Worm (Caenorhabditis elegans) whole organism, midembryonic: ENCODE data around the gene sulp-8.
A peak's percentile ranks its signal among the peaks of the same experiment; 100 is the strongest.

Source experiments
- T22C8.4 ChIP-seq: fragments of 200-800 bp; sonication (Bioruptor generic); IDR thresholded peaks from 2 replicates; pipeline ENCODE4 v1.3.6; 2022; ENCODE audit warnings: missing genetic modification characterization, missing compliant biosample characterization
- cog-1 ChIP-seq: sonication (generic microtip); optimal IDR thresholded peaks from 2 replicates; lab custom pipeline; 2016; ENCODE audit warnings: missing genetic modification characterization, missing compliant biosample characterization
- flt-1 ChIP-seq: fragments of 200-800 bp; sonication (Bioruptor generic); IDR thresholded peaks from 2 replicates; pipeline ENCODE4 v1.3.6; 2022; ENCODE audit warnings: missing genetic modification characterization, missing compliant biosample characterization
- klf-2 ChIP-seq: fragments of 200-800 bp; sonication (Bioruptor generic); conservative IDR thresholded peaks from 2 replicates; pipeline ENCODE4 v1.3.6; 2022; ENCODE audit warnings: missing genetic modification reagents, missing genetic modification characterization, missing compliant biosample characterization
- med-1 ChIP-seq: sonication (generic microtip); optimal IDR thresholded peaks from 2 replicates; lab custom pipeline; 2017; ENCODE audit warnings: missing genetic modification characterization, mild to moderate bottlenecking, missing compliant biosample characterization, antibody characterized with exemption, missing genetic modification reagents; ENCODE audit not compliant: insufficient read depth
- ref-1 ChIP-seq: fragments of 200-800 bp; sonication (Bioruptor generic); conservative IDR thresholded peaks from 2 replicates; pipeline ENCODE4 v1.3.6; 2022; ENCODE audit warnings: missing genetic modification reagents, missing genetic modification characterization, missing compliant biosample characterization
- tab-1 ChIP-seq: fragments of 200-800 bp; sonication (Bioruptor generic); IDR thresholded peaks from 2 replicates; pipeline ENCODE4 v1.3.6; 2022; ENCODE audit warnings: missing genetic modification characterization, missing compliant biosample characterization
- ztf-23 ChIP-seq: fragments of 200-800 bp; sonication (Bioruptor generic); IDR thresholded peaks from 2 replicates; pipeline ENCODE4 v1.3.6; 2022; ENCODE audit warnings: missing genetic modification reagents, missing genetic modification characterization, missing compliant biosample characterization
- ztf-29 ChIP-seq: fragments of 200-800 bp; sonication (Bioruptor generic); IDR thresholded peaks from 2 replicates; pipeline ENCODE4 v1.3.6; 2022; ENCODE audit warnings: missing genetic modification reagents, missing genetic modification characterization, missing compliant biosample characterization

sulp-8 gene

DNA sequence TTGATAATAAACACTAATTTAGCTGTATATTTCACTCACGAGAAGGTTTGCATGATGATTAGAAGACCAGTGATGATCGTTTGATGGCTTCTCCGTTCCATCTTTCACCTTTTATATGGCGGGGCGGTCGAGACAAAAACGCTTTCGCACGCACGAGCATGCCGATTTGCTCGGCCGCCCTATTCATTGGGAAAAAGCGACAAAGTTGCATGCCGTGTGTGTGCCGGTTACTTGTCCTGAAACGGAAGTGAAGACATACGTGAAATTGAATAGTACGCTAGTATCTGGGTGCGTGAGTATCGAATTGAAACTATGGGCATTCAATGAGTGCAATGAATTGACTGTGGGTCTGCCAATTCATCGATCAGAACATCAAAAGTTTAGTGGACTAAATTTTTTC lies 50.6 kb downstream of the sulp-8 start, which contains the start of gene idpc-5:
Gene idpc-5, minus strand, starts transcription at position 101 of the 400 bp plus-strand sequence.
- no peak for TF ChIP-seq tab-1 (GFP tag; lab: Robert Waterston, UW)
- TF ChIP-seq T22C8.4: no peak
- TF ChIP-seq med-1 (GFP tag; lab: Kevin White, UChicago): no peak
- no peak for TF ChIP-seq klf-2
- no peak for TF ChIP-seq ztf-23
- no peak for TF ChIP-seq flt-1 (GFP tag; lab: Robert Waterston, UW)
- no peak for TF ChIP-seq ztf-29 (GFP tag; lab: Robert Waterston, UW)
- no peak for TF ChIP-seq cog-1
- no peak for TF ChIP-seq ref-1 (GFP tag; lab: Robert Waterston, UW)

DNA sequence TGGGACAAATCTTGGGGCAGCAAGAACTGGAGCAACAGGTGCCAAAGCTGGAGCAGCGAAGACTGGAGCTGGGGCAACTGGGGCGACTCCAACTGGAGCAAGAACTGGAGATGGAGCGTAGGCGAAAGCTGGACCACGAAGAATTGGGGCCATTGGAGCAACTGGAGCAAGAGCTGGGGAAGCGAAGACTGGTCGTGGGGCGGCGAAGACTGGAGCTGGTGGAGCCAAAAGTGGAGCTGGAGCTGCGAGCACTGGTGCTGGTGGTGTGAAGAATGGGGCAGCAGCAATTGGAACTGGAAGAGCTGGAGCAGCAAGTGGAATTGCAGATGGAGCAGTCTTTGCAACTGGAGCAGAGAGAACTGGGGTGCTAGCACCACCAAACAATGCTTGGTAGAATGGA lies 51.1 kb downstream of the sulp-8 start:
- TF ChIP-seq ztf-23: 0 out of 2 replicates have a peak, but pooled peaks have one; percentile 30

DNA sequence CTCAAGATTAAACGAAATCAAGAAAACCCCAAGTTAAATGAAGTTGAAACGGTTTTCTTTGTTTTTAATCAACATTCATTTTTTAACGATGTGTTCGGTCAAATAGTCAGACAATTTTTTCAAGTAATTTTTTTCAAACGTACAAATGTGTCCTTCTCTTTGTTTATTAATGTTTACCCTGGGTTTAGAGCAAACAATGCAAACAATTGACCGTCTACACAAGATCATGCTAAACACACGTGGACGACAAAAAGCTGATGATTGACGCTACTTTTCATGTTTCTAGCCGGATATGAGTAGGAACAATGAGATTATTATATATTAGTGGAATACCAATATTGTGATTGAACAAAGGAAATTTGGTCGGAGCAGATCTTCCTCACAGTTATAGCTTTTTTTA lies 52.0 kb downstream of the sulp-8 start:
- no peak for TF ChIP-seq tab-1 (GFP tag; lab: Robert Waterston, UW)
- no peak for TF ChIP-seq ref-1 (GFP tag; lab: Robert Waterston, UW)
- TF ChIP-seq flt-1 (GFP tag; lab: Robert Waterston, UW): no peak
- no peak for TF ChIP-seq T22C8.4
- TF ChIP-seq ztf-23: no peak
- TF ChIP-seq klf-2: no peak
- TF ChIP-seq med-1 (GFP tag; lab: Kevin White, UChicago): no peak
- TF ChIP-seq ztf-29 (GFP tag; lab: Robert Waterston, UW): no peak
- no peak for TF ChIP-seq cog-1

DNA sequence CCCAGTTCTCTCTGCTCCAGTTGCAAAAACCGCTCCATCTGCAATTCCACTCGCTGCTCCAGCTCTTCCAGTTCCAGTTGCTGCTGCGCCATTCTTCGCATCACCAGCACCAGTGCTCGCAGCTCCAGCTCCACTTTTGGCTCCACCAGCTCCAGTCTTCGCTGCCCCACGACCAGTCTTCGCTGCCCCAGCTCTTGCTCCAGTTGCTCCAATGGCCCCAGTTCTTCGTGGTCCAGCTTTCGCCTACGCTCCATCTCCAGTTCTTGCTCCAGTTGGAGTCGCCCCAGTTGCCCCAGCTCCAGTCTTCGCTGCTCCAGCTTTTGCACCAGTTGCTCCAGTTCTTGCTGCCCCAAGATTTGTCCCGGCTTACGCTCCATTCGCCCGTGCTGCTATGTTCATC lies 53.0 kb downstream of the sulp-8 start:
- TF ChIP-seq flt-1 (GFP tag; lab: Robert Waterston, UW) (0 out of 2 replicates have a peak, but pooled peaks have one; percentile 35), ztf-23 (no peak)
